Worm (Caenorhabditis elegans) whole organism, mixed stage, embryonic: ENCODE results near the gene R04B5.11.

Experiments
- M03D4.4 ChIP-seq: sonication (generic microtip); optimal IDR thresholded peaks from 2 replicates; lab custom pipeline; 2017; ENCODE audit warnings: mild to moderate bottlenecking, missing genetic modification characterization, missing compliant biosample characterization
- bed-3 ChIP-seq: fragments of 200-800 bp; sonication (Bioruptor generic); optimal IDR thresholded peaks from 3 replicates; lab custom pipeline; 2018; ENCODE audit warnings: mild to moderate bottlenecking, missing genetic modification characterization, moderate library complexity, missing compliant biosample characterization
- blmp-1 ChIP-seq: fragments of 150-350 bp; optimal IDR thresholded peaks from 2 replicates; lab custom pipeline; 2014; ENCODE audit warnings: missing biosample characterization, missing genetic modification characterization
- ceh-39 ChIP-seq: fragments of 150-350 bp; optimal IDR thresholded peaks from 2 replicates; lab custom pipeline; 2014; ENCODE audit warnings: missing biosample characterization, missing genetic modification characterization
- ceh-43 ChIP-seq: fragments of 200-800 bp; sonication (Bioruptor generic); optimal IDR thresholded peaks from 2 replicates; lab custom pipeline; 2018; ENCODE audit warnings: mild to moderate bottlenecking, missing genetic modification characterization, moderate library complexity, missing compliant biosample characterization
- ces-1 ChIP-seq: fragments of 150-350 bp; optimal IDR thresholded peaks from 2 replicates; lab custom pipeline; 2014; ENCODE audit warnings: missing biosample characterization, missing genetic modification reagents, missing genetic modification characterization
- cnd-1 ChIP-seq: fragments of 200-800 bp; sonication (Bioruptor generic); optimal IDR thresholded peaks from 2 replicates; lab custom pipeline; 2018; ENCODE audit warnings: mild to moderate bottlenecking, missing genetic modification characterization, missing compliant biosample characterization
- elt-1 ChIP-seq: sonication (generic microtip); optimal IDR thresholded peaks from 2 replicates; lab custom pipeline; 2017; ENCODE audit warnings: missing genetic modification characterization, mild to moderate bottlenecking, missing compliant biosample characterization, antibody characterized with exemption, moderate library complexity, borderline replicate concordance; ENCODE audit not compliant: insufficient read depth
- flh-1 ChIP-seq: fragments of 200-800 bp; sonication (Bioruptor generic); optimal IDR thresholded peaks from 2 replicates; lab custom pipeline; 2018; ENCODE audit warnings: mild to moderate bottlenecking, missing genetic modification characterization, moderate library complexity, missing compliant biosample characterization
- ham-2 ChIP-seq: fragments of 200-800 bp; sonication (Bioruptor generic); optimal IDR thresholded peaks from 2 replicates; lab custom pipeline; 2018; ENCODE audit warnings: mild to moderate bottlenecking, missing genetic modification characterization, missing compliant biosample characterization
- hlh-1 ChIP-seq: fragments of 150-350 bp; optimal IDR thresholded peaks from 2 replicates; lab custom pipeline; 2014; ENCODE audit warnings: missing biosample characterization, missing genetic modification reagents, missing genetic modification characterization
- lin-13 ChIP-seq: fragments of 150-350 bp; optimal IDR thresholded peaks from 2 replicates; lab custom pipeline; 2014; ENCODE audit warnings: missing biosample characterization, missing genetic modification characterization
- lin-32 ChIP-seq: fragments of 200-800 bp; sonication (Bioruptor generic); optimal IDR thresholded peaks from 2 replicates; lab custom pipeline; 2018; ENCODE audit warnings: mild to moderate bottlenecking, missing genetic modification characterization, missing compliant biosample characterization
- lsy-2 ChIP-seq: fragments of 150-350 bp; optimal IDR thresholded peaks from 2 replicates; lab custom pipeline; 2014; ENCODE audit warnings: missing biosample characterization, missing genetic modification characterization
- mab-5 ChIP-seq: fragments of 150-350 bp; optimal IDR thresholded peaks from 2 replicates; lab custom pipeline; 2014; ENCODE audit warnings: missing biosample characterization, missing genetic modification characterization
- mep-1 ChIP-seq: fragments of 150-350 bp; optimal IDR thresholded peaks from 2 replicates; lab custom pipeline; 2017; ENCODE audit warnings: missing biosample characterization, missing genetic modification reagents, missing genetic modification characterization, inconsistent platforms
- mls-2 ChIP-seq: sonication (generic microtip); optimal IDR thresholded peaks from 2 replicates; lab custom pipeline; 2016; ENCODE audit warnings: mild to moderate bottlenecking, missing genetic modification characterization, moderate library complexity, missing compliant biosample characterization
- nhr-12 ChIP-seq: fragments of 150-350 bp; optimal IDR thresholded peaks from 2 replicates; lab custom pipeline; 2014; ENCODE audit warnings: missing biosample characterization, missing genetic modification characterization
- nhr-2 ChIP-seq: fragments of 150-350 bp; optimal IDR thresholded peaks from 2 replicates; lab custom pipeline; 2014; ENCODE audit warnings: missing biosample characterization, missing genetic modification characterization
- nhr-237 ChIP-seq: fragments of 150-350 bp; optimal IDR thresholded peaks from 2 replicates; lab custom pipeline; 2014; ENCODE audit warnings: missing biosample characterization, missing genetic modification characterization
- nhr-28 ChIP-seq: fragments of 150-350 bp; optimal IDR thresholded peaks from 2 replicates; lab custom pipeline; 2014; ENCODE audit warnings: missing biosample characterization, missing genetic modification characterization
- nhr-76 ChIP-seq: sonication (generic microtip); optimal IDR thresholded peaks from 2 replicates; lab custom pipeline; 2017; ENCODE audit warnings: missing biosample characterization, missing genetic modification characterization
- sem-2 ChIP-seq: fragments of 200-800 bp; sonication (Bioruptor generic); optimal IDR thresholded peaks from 2 replicates; lab custom pipeline; 2018; ENCODE audit warnings: mild to moderate bottlenecking, missing genetic modification characterization, missing compliant biosample characterization
- sptf-1 ChIP-seq: sonication (generic microtip); optimal IDR thresholded peaks from 2 replicates; lab custom pipeline; 2017; ENCODE audit warnings: mild to moderate bottlenecking, missing genetic modification characterization, moderate library complexity, missing compliant biosample characterization
- tbx-8 ChIP-seq: fragments of 200-800 bp; sonication (Bioruptor generic); optimal IDR thresholded peaks from 2 replicates; lab custom pipeline; 2018; ENCODE audit warnings: mild to moderate bottlenecking, missing genetic modification characterization, moderate library complexity, missing compliant biosample characterization
- unc-120 ChIP-seq: sonication (generic microtip); optimal IDR thresholded peaks from 2 replicates; lab custom pipeline; 2017; ENCODE audit warnings: missing genetic modification characterization, missing compliant biosample characterization; ENCODE audit not compliant: poor library complexity, severe bottlenecking
- unc-62 ChIP-seq: fragments of 150-350 bp; optimal IDR thresholded peaks from 2 replicates; lab custom pipeline; 2014; ENCODE audit warnings: missing biosample characterization, missing genetic modification reagents, missing genetic modification characterization
- zip-8 ChIP-seq: fragments of 150-350 bp; optimal IDR thresholded peaks from 2 replicates; lab custom pipeline; 2014; ENCODE audit warnings: missing biosample characterization, missing genetic modification characterization
- ztf-11 ChIP-seq: fragments of 150-350 bp; optimal IDR thresholded peaks from 2 replicates; lab custom pipeline; 2014; ENCODE audit warnings: missing biosample characterization, missing genetic modification characterization

Gene R04B5.11

ce11 chrV:10060039-10060438 is 31.0 kb downstream of the R04B5.11 start:
- peak; percentile 4 for TF ChIP-seq unc-120 (tag; lab: Kevin White, UChicago)
- no peak for TF ChIP-seq M03D4.4 (tag; lab: Kevin White, UChicago)
- TF ChIP-seq cnd-1 (tag; lab: Kevin White, UChicago) = no peak
- TF ChIP-seq sem-2 = no peak
- TF ChIP-seq hlh-1 = peak; percentile 68
- no peak for TF ChIP-seq lsy-2 (tag; lab: Kevin White, UChicago)

ce11 chrV:10058748-10059147 is 32.3 kb downstream of the R04B5.11 start:
- TF ChIP-seq ztf-11 (tag; lab: Kevin White, UChicago) (no peak), ces-1 (GFP tag; lab: Kevin White, UChicago) (no peak), mls-2 (no peak), mep-1 (tag; lab: Kevin White, UChicago) (no peak), cnd-1 (tag; lab: Kevin White, UChicago) (no peak), flh-1 (GFP tag; lab: Kevin White, UChicago) (no peak), ceh-43 (no peak), nhr-237 (no peak), nhr-76 (no peak), nhr-28 (no peak), nhr-2 (tag; lab: Kevin White, UChicago) (no peak)

ce11 chrV:10054872-10055271 is 36.2 kb downstream of the R04B5.11 start, which contains the start of gene yif-1:
TSS of gene yif-1 (minus strand) at chrV:10054913.
- TF ChIP-seq mab-5 (tag; lab: Kevin White, UChicago) = no peak
- TF ChIP-seq lsy-2 (tag; lab: Kevin White, UChicago) = peak; percentile 88
- no peak for TF ChIP-seq bed-3 (GFP tag; lab: Kevin White, UChicago)
- TF ChIP-seq unc-120 (tag; lab: Kevin White, UChicago) = no peak
- peak; percentile 88 for TF ChIP-seq ces-1 (GFP tag; lab: Kevin White, UChicago)
- no peak for TF ChIP-seq ceh-39 (tag; lab: Kevin White, UChicago)
- TF ChIP-seq ceh-43 = no peak
- TF ChIP-seq nhr-76 = no peak
- no peak for TF ChIP-seq blmp-1 (tag; lab: Kevin White, UChicago)
- TF ChIP-seq, all 35 proteins: peak for 2

ce11 chrV:10051855-10052254 is 39.2 kb downstream of the R04B5.11 start, which contains the start of gene str-118:
TSS of gene str-118 (plus strand) at chrV:10052155.
- TF ChIP-seq lin-32 (GFP tag; lab: Kevin White, UChicago) (no peak), lsy-2 (tag; lab: Kevin White, UChicago) (no peak), nhr-2 (tag; lab: Kevin White, UChicago) (no peak), ceh-39 (tag; lab: Kevin White, UChicago) (no peak), mep-1 (tag; lab: Kevin White, UChicago) (no peak), blmp-1 (tag; lab: Kevin White, UChicago) (no peak), tbx-8 (GFP tag; lab: Kevin White, UChicago) (no peak), M03D4.4 (tag; lab: Kevin White, UChicago) (no peak)
- TF ChIP-seq, all 35 proteins: peak for 0

ce11 chrV:10047189-10047588 is 43.9 kb downstream of the R04B5.11 start:
- no peak for TF ChIP-seq nhr-2 (tag; lab: Kevin White, UChicago)
- TF ChIP-seq lsy-2 (tag; lab: Kevin White, UChicago) = no peak
- TF ChIP-seq unc-120 (tag; lab: Kevin White, UChicago) = no peak
- TF ChIP-seq blmp-1 (tag; lab: Kevin White, UChicago) = no peak
- no peak for TF ChIP-seq flh-1 (GFP tag; lab: Kevin White, UChicago)
- no peak for TF ChIP-seq M03D4.4 (tag; lab: Kevin White, UChicago)
- TF ChIP-seq bed-3 (GFP tag; lab: Kevin White, UChicago) = no peak

- TF ChIP-seq lin-32 (GFP tag; lab: Kevin White, UChicago) = no peak
- TF ChIP-seq ces-1 (GFP tag; lab: Kevin White, UChicago) = peak; percentile 10
- no peak for TF ChIP-seq ham-2
These were observed 44.5 kb downstream of the R04B5.11 start for ce11 chrV:10046503-10046902.

- TF ChIP-seq blmp-1 (tag; lab: Kevin White, UChicago) (no peak), ham-2 (no peak), zip-8 (tag; lab: Kevin White, UChicago) (no peak), nhr-76 (no peak), hlh-1 (no peak), M03D4.4 (tag; lab: Kevin White, UChicago) (no peak), ceh-39 (tag; lab: Kevin White, UChicago) (no peak), elt-1 (tag; lab: Kevin White, UChicago) (no peak), sptf-1 (no peak), ces-1 (GFP tag; lab: Kevin White, UChicago) (no peak), mls-2 (no peak), unc-62 (GFP tag; lab: Kevin White, UChicago) (no peak), cnd-1 (tag; lab: Kevin White, UChicago) (no peak), nhr-12 (no peak), lin-13 (tag; lab: Kevin White, UChicago) (no peak), ztf-11 (tag; lab: Kevin White, UChicago) (no peak), tbx-8 (GFP tag; lab: Kevin White, UChicago) (no peak), lin-32 (GFP tag; lab: Kevin White, UChicago) (no peak)
These were observed 46.3 kb downstream of the R04B5.11 start for ce11 chrV:10044735-10045134.
